Worm (Caenorhabditis elegans) whole organism, young adult: ENCODE measurements around the gene F58E2.4.

Experiments
- B0019.2 ChIP-seq: fragments of 200-800 bp; sonication (Bioruptor generic); conservative IDR thresholded peaks from 2 replicates; pipeline ENCODE4 v1.3.6; 2022; ENCODE audit warnings: missing genetic modification reagents, missing genetic modification characterization, missing compliant biosample characterization
- D2030.7 ChIP-seq: fragments of 200-800 bp; sonication (Bioruptor generic); IDR thresholded peaks from 2 replicates; pipeline ENCODE4 v1.3.6; 2022; ENCODE audit warnings: missing genetic modification reagents, missing genetic modification characterization, missing compliant biosample characterization
- F23B12.7 ChIP-seq: sonication (generic microtip); optimal IDR thresholded peaks from 2 replicates; lab custom pipeline; 2017; ENCODE audit warnings: missing genetic modification characterization, mild to moderate bottlenecking, missing compliant biosample characterization, antibody characterized with exemption, moderate library complexity; ENCODE audit not compliant: insufficient read depth
- F49E8.2 ChIP-seq: sonication (generic microtip); optimal IDR thresholded peaks from 3 replicates; lab custom pipeline; 2017; ENCODE audit warnings: missing genetic modification characterization, mild to moderate bottlenecking, missing compliant biosample characterization, antibody characterized with exemption, moderate library complexity; ENCODE audit not compliant: insufficient read depth
- F52B5.7 ChIP-seq: sonication (generic microtip); optimal IDR thresholded peaks from 2 replicates; lab custom pipeline; 2016; ENCODE audit warnings: mild to moderate bottlenecking, missing genetic modification characterization, missing compliant biosample characterization
- F57A8.1 ChIP-seq: fragments of 200-800 bp; sonication (Bioruptor generic); optimal IDR thresholded peaks from 2 replicates; lab custom pipeline; 2018; ENCODE audit warnings: mild to moderate bottlenecking, missing genetic modification characterization, moderate library complexity, missing compliant biosample characterization
- Y53F4B.3 ChIP-seq: fragments of 200-800 bp; sonication (Bioruptor generic); IDR thresholded peaks from 2 replicates; pipeline ENCODE4 v1.3.6; 2022; ENCODE audit warnings: missing genetic modification reagents, missing genetic modification characterization, missing compliant biosample characterization
- Y56A3A.18 ChIP-seq: fragments of 200-800 bp; sonication (Bioruptor generic); IDR thresholded peaks from 2 replicates; pipeline ENCODE4 v1.3.6; 2022; ENCODE audit warnings: missing genetic modification reagents, missing genetic modification characterization, missing compliant biosample characterization
- akir-1 ChIP-seq: fragments of 200-800 bp; sonication (Bioruptor generic); optimal IDR thresholded peaks from 2 replicates; lab custom pipeline; 2018; ENCODE audit warnings: mild to moderate bottlenecking, missing genetic modification characterization, moderate library complexity, missing compliant biosample characterization
- aptf-2 ChIP-seq: fragments of 200-800 bp; sonication (Bioruptor generic); conservative IDR thresholded peaks from 2 replicates; pipeline ENCODE4 v1.3.6; 2022; ENCODE audit warnings: missing genetic modification reagents, missing genetic modification characterization, missing compliant biosample characterization
- ccch-3 ChIP-seq: fragments of 200-800 bp; sonication (Bioruptor generic); optimal IDR thresholded peaks from 2 replicates; lab custom pipeline; 2018; ENCODE audit warnings: mild to moderate bottlenecking, missing genetic modification characterization, missing compliant biosample characterization
- ceh-100 ChIP-seq: fragments of 200-800 bp; sonication (Bioruptor generic); IDR thresholded peaks from 2 replicates; pipeline ENCODE4 v1.3.6; 2022; ENCODE audit warnings: missing genetic modification reagents, missing genetic modification characterization, missing compliant biosample characterization
- ceh-27 ChIP-seq: fragments of 200-800 bp; sonication (Bioruptor generic); optimal IDR thresholded peaks from 2 replicates; lab custom pipeline; 2018; ENCODE audit warnings: mild to moderate bottlenecking, missing genetic modification characterization, moderate library complexity, missing compliant biosample characterization
- ceh-91 ChIP-seq: fragments of 200-800 bp; sonication (Bioruptor generic); IDR thresholded peaks from 2 replicates; pipeline ENCODE4 v1.3.6; 2022; ENCODE audit warnings: missing genetic modification reagents, missing genetic modification characterization, missing compliant biosample characterization
- die-1 ChIP-seq: sonication (generic microtip); optimal IDR thresholded peaks from 2 replicates; lab custom pipeline; 2016; ENCODE audit warnings: missing genotype, mild to moderate bottlenecking, missing genetic modification characterization, missing compliant biosample characterization
- dpff-1 ChIP-seq: sonication (generic microtip); optimal IDR thresholded peaks from 2 replicates; lab custom pipeline; 2017; ENCODE audit warnings: mild to moderate bottlenecking, missing genetic modification characterization, missing compliant biosample characterization
- efl-1 ChIP-seq: fragments of 150-350 bp; optimal IDR thresholded peaks from 2 replicates; lab custom pipeline; 2014; ENCODE audit warnings: missing biosample characterization, missing genetic modification reagents, missing genetic modification characterization
- hlh-12 ChIP-seq: sonication (generic microtip); optimal IDR thresholded peaks from 2 replicates; lab custom pipeline; 2016; ENCODE audit warnings: missing genetic modification characterization, missing compliant biosample characterization
- hrde-1 ChIP-seq: sonication (generic microtip); optimal IDR thresholded peaks from 2 replicates; lab custom pipeline; 2016; ENCODE audit warnings: missing genetic modification characterization, mild to moderate bottlenecking, missing compliant biosample characterization, moderate library complexity, missing genotype, missing genetic modification reagents, borderline replicate concordance
- hsf-1 ChIP-seq: fragments of 200-800 bp; sonication (Bioruptor generic); IDR thresholded peaks from 2 replicates; pipeline ENCODE4 v1.3.6; 2022; ENCODE audit warnings: missing genetic modification reagents, missing genetic modification characterization, missing compliant biosample characterization
- lag-1 ChIP-seq: fragments of 200-800 bp; sonication (Bioruptor generic); IDR thresholded peaks from 2 replicates; pipeline ENCODE4 v1.3.6; 2022; ENCODE audit warnings: missing genetic modification reagents, missing genetic modification characterization, missing compliant biosample characterization
- let-607 ChIP-seq, 2 experiments: fragments of 200-800 bp in 1 of 2; sonication (Bioruptor generic) in 1 of 2; sonication (generic microtip) in 1 of 2; optimal IDR thresholded peaks; 2 replicates each; lab custom pipeline; 2016 to 2018; ENCODE audit warnings: mild to moderate bottlenecking in 2 of 2, missing compliant biosample characterization in 2 of 2, missing genetic modification characterization in 2 of 2, moderate library complexity in 2 of 2, missing genotype in 1 of 2
- lin-35 ChIP-seq, 3 experiments: fragments of 150-350 bp in 2 of 3; sonication (generic microtip) in 1 of 3; optimal IDR thresholded peaks; 2 replicates each; lab custom pipeline; 2014 to 2018; ENCODE audit warnings: missing biosample characterization in 3 of 3, missing genetic modification characterization in 3 of 3, missing genetic modification reagents in 3 of 3
- lin-40 ChIP-seq: sonication (generic microtip); optimal IDR thresholded peaks from 2 replicates; lab custom pipeline; 2016; ENCODE audit warnings: missing genetic modification characterization, mild to moderate bottlenecking, missing compliant biosample characterization, missing genotype, missing genetic modification reagents
- madf-10 ChIP-seq: sonication (generic microtip); optimal IDR thresholded peaks from 2 replicates; lab custom pipeline; 2016; ENCODE audit warnings: mild to moderate bottlenecking, missing genetic modification characterization, missing compliant biosample characterization
- madf-3 ChIP-seq: fragments of 200-800 bp; sonication (Bioruptor generic); IDR thresholded peaks from 2 replicates; pipeline ENCODE4 v1.3.6; 2022; ENCODE audit warnings: missing genetic modification reagents, missing genetic modification characterization, missing compliant biosample characterization
- mcd-1 ChIP-seq: fragments of 200-800 bp; sonication (Bioruptor generic); IDR thresholded peaks from 2 replicates; pipeline ENCODE4 v1.3.6; 2022; ENCODE audit warnings: missing genetic modification reagents, missing genetic modification characterization, missing compliant biosample characterization
- mes-4 ChIP-seq: sonication (generic microtip); optimal IDR thresholded peaks from 2 replicates; lab custom pipeline; 2016; ENCODE audit warnings: missing genotype, missing genetic modification characterization, missing compliant biosample characterization
- nfya-1 ChIP-seq: sonication (generic microtip); optimal IDR thresholded peaks from 2 replicates; lab custom pipeline; 2017; ENCODE audit warnings: antibody characterized with exemption, missing compliant biosample characterization, missing genetic modification characterization, borderline replicate concordance; ENCODE audit not compliant: insufficient read depth
- nhr-120 ChIP-seq: fragments of 200-800 bp; sonication (Bioruptor generic); IDR thresholded peaks from 2 replicates; pipeline ENCODE4 v1.3.6; 2022; ENCODE audit warnings: missing genetic modification characterization, missing compliant biosample characterization
- pbrm-1 ChIP-seq: fragments of 200-800 bp; sonication (Bioruptor generic); IDR thresholded peaks from 2 replicates; pipeline ENCODE4 v1.3.6; 2022; ENCODE audit warnings: missing genetic modification reagents, missing genetic modification characterization, missing compliant biosample characterization
- pha-4 ChIP-seq: fragments of 150-350 bp; sonication (generic microtip); optimal IDR thresholded peaks from 2 replicates; lab custom pipeline; 2014; ENCODE audit warnings: missing biosample characterization, missing genetic modification reagents, missing genetic modification characterization
- rec-8 ChIP-seq, 2 experiments: sonication (generic microtip); optimal IDR thresholded peaks; 2 replicates each; lab custom pipeline; 2016; ENCODE audit warnings: mild to moderate bottlenecking in 2 of 2, missing genetic modification characterization in 2 of 2, missing genetic modification reagents in 2 of 2, missing genotype in 2 of 2, missing biosample characterization in 1 of 2, missing compliant biosample characterization in 1 of 2, moderate library complexity in 1 of 2
- snpc-4 ChIP-seq, 5 experiments: fragments of 150-350 bp in 1 of 5; sonication (generic microtip) in 4 of 5; optimal IDR thresholded peaks; 2 replicates each; lab custom pipeline; 2014 to 2018; ENCODE audit warnings: missing genetic modification characterization in 5 of 5, missing biosample characterization in 3 of 5, antibody characterized with exemption in 2 of 5, mild to moderate bottlenecking in 2 of 5, missing compliant biosample characterization in 2 of 5, missing genotype in 2 of 5, moderate library complexity in 2 of 5, missing genetic modification reagents in 1 of 5
- somi-1 ChIP-seq: fragments of 200-800 bp; sonication (Bioruptor generic); optimal IDR thresholded peaks from 2 replicates; lab custom pipeline; 2018; ENCODE audit warnings: mild to moderate bottlenecking, missing genetic modification characterization, missing compliant biosample characterization
- sptf-2 ChIP-seq: fragments of 200-800 bp; sonication (Bioruptor generic); optimal IDR thresholded peaks from 2 replicates; lab custom pipeline; 2018; ENCODE audit warnings: mild to moderate bottlenecking, missing genetic modification characterization, missing compliant biosample characterization
- tbp1 ChIP-seq: fragments of 200-800 bp; sonication (Bioruptor generic); optimal IDR thresholded peaks from 2 replicates; lab custom pipeline; 2018; ENCODE audit warnings: mild to moderate bottlenecking, missing genetic modification characterization, missing compliant biosample characterization
- xnd-1 ChIP-seq: sonication (generic microtip); optimal IDR thresholded peaks from 2 replicates; lab custom pipeline; 2016; ENCODE audit warnings: missing genotype, missing genetic modification reagents, missing genetic modification characterization, missing compliant biosample characterization
- zfh-2 ChIP-seq: fragments of 200-800 bp; sonication (Bioruptor generic); conservative IDR thresholded peaks from 2 replicates; pipeline ENCODE4 v1.3.6; 2022; ENCODE audit warnings: missing genetic modification reagents, missing genetic modification characterization, missing compliant biosample characterization
- ztf-25 ChIP-seq: fragments of 200-800 bp; sonication (Bioruptor generic); IDR thresholded peaks from 2 replicates; pipeline ENCODE4 v1.3.6; 2022; ENCODE audit warnings: missing genetic modification reagents, missing genetic modification characterization, missing compliant biosample characterization
- ztf-28 ChIP-seq: fragments of 200-800 bp; sonication (Bioruptor generic); IDR thresholded peaks from 2 replicates; pipeline ENCODE4 v1.3.6; 2022; ENCODE audit warnings: missing genetic modification reagents, missing genetic modification characterization, missing compliant biosample characterization

The F58E2.4 gene

ce11 chrIV:3481760-3482159 is 18.6 kb downstream of the F58E2.4 start, which contains the start of gene srz-37:
srz-37 (minus strand) TSS chrIV:3481860.
- TF ChIP-seq madf-10 (tag; lab: Kevin White, UChicago) (no peak), ccch-3 (GFP tag; lab: Kevin White, UChicago) (no peak), ceh-100 (GFP tag; lab: Robert Waterston, UW) (no peak), D2030.7 (GFP tag; lab: Robert Waterston, UW) (no peak), ztf-28 (GFP tag; lab: Robert Waterston, UW) (no peak), efl-1 (no peak), die-1 (no peak), F57A8.1 (GFP tag; lab: Kevin White, UChicago) (no peak), snpc-4 (GFP tag; optimal IDR thresholded peaks at IDR 0.05; lab: Kevin White, UChicago) (no peak), snpc-4 (tag; optimal IDR thresholded peaks at IDR 0.05; lab: Kevin White, UChicago) (no peak), tbp1 (GFP tag; lab: Kevin White, UChicago) (no peak), lin-35 (GFP tag; optimal IDR thresholded peaks at IDR 0.05; lab: Kevin White, UChicago) (no peak), pbrm-1 (GFP tag; lab: Robert Waterston, UW) (no peak), mes-4 (tag; lab: Kevin White, UChicago) (no peak), nhr-120 (GFP tag; lab: Robert Waterston, UW) (no peak), hsf-1 (GFP tag; lab: Robert Waterston, UW) (no peak), pha-4 (tag; lab: Kevin White, UChicago) (no peak), lin-40 (tag; lab: Kevin White, UChicago) (no peak), aptf-2 (GFP tag; lab: Robert Waterston, UW) (no peak), ztf-25 (GFP tag; lab: Robert Waterston, UW) (no peak), hlh-12 (tag; lab: Kevin White, UChicago) (no peak)
- TF ChIP-seq, all 124 proteins: peak for 0

DNA sequence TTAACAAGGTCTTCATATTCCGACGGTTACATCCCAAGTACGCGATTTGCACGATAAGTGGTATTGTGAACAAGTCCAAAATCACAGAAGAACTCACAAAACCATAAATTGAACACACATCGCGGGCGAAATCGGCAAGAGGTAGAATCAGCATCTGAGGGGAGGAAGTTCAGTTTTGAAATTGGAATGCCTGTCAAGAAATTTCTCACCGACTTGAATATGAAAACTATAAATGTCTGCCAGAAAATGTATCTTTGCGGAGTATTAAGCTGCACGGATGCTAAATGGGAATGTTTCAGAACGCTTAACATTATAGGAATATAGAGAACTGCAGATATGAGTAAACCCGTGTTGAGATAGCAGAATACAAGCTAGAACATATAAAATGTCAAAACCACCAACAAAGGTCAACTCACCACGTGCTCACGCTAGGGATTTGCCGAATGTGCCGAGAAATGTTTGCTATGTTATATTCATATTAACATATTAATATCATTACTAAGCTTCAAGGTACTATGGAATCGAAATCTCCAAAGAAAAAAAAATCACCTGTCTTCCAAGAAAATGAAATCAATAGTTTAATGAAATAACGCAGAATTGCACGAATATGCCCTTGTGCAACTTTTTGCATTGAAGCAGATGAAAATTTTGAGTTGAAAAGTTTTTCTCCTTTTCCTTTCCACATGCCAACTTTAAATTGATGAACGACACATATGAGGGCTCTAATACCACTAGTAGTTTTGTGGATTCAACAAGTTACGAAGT is 19.2 kb downstream of the F58E2.4 start, which contains the start of gene srz-82:
Gene srz-82, plus strand, starts transcription at position 701 of the 765 bp plus-strand sequence.
- TF ChIP-seq F57A8.1 (GFP tag; lab: Kevin White, UChicago), result no peak
- no peak for TF ChIP-seq aptf-2 (GFP tag; lab: Robert Waterston, UW)
- TF ChIP-seq mcd-1 (GFP tag; lab: Robert Waterston, UW), result no peak
- no peak for TF ChIP-seq Y53F4B.3 (GFP tag; lab: Robert Waterston, UW)
- no peak for TF ChIP-seq nhr-120 (GFP tag; lab: Robert Waterston, UW)
- no peak for TF ChIP-seq dpff-1
- TF ChIP-seq somi-1 (GFP tag; lab: Kevin White, UChicago), result no peak

ce11 chrIV:3491477-3491876 is 28.3 kb downstream of the F58E2.4 start, which contains the start of gene srz-78:
srz-78 (plus strand) TSS chrIV:3491777.
- TF ChIP-seq Y56A3A.18 (GFP tag; lab: Robert Waterston, UW) (no peak), sptf-2 (GFP tag; lab: Kevin White, UChicago) (no peak), B0019.2 (GFP tag; lab: Robert Waterston, UW) (no peak), hlh-12 (tag; lab: Kevin White, UChicago) (no peak), F23B12.7 (tag; lab: Kevin White, UChicago) (no peak), lag-1 (GFP tag; lab: Robert Waterston, UW) (no peak), somi-1 (GFP tag; lab: Kevin White, UChicago) (no peak), F52B5.7 (tag; lab: Kevin White, UChicago) (no peak), F49E8.2 (no peak), ceh-91 (GFP tag; lab: Robert Waterston, UW) (no peak), let-607 (tag; optimal IDR thresholded peaks at IDR 0.05; lab: Kevin White, UChicago) (no peak), nfya-1 (no peak), zfh-2 (no peak), nhr-120 (GFP tag; lab: Robert Waterston, UW) (no peak), xnd-1 (no peak), hrde-1 (no peak), rec-8 (tag; optimal IDR thresholded peaks at IDR 0.05; lab: Kevin White, UChicago) (no peak), akir-1 (GFP tag; lab: Kevin White, UChicago) (no peak), ceh-27 (no peak), madf-3 (no peak)
